Worm (Caenorhabditis elegans): Measurements from ENCODE around the gene F23F12.13.

Gene F23F12.13

DNA sequence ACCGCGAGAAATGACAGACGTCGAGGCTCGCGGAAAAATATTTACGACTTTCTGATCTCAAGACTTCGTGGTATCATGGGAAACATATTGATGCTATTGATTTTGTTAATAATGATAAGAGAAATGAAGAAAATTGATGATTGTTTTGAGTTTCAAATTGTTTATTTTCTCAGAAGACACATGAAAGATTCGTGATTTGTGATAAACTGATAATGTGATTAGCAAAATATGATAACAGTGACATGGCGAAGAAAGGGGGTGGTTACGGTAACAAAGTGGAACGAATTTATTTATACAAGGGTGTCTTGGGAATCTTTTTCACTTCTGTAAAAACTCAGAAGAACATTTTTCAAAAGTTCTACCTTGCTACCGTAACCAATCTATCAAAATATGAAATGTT lies 13.8 kb downstream of the F23F12.13 start:
- no peak for TF ChIP-seq ref-1 (GFP tag; conservative IDR thresholded peaks at IDR 0.05)
- no peak for TF ChIP-seq med-1 (GFP tag; optimal IDR thresholded peaks at IDR 0.05; ENCODE audit: insufficient read depth)
- TF ChIP-seq flt-1 (GFP tag; IDR thresholded peaks at IDR 0.05) = no peak
- TF ChIP-seq T22C8.4 (GFP tag; IDR thresholded peaks at IDR 0.05) = no peak
- TF ChIP-seq cog-1 (tag; optimal IDR thresholded peaks at IDR 0.05) = no peak
- TF ChIP-seq ztf-29 (GFP tag; IDR thresholded peaks at IDR 0.05) = no peak
- no peak for TF ChIP-seq klf-2 (GFP tag; conservative IDR thresholded peaks at IDR 0.05)
- TF ChIP-seq ztf-23 (GFP tag; IDR thresholded peaks at IDR 0.05) = no peak

DNA sequence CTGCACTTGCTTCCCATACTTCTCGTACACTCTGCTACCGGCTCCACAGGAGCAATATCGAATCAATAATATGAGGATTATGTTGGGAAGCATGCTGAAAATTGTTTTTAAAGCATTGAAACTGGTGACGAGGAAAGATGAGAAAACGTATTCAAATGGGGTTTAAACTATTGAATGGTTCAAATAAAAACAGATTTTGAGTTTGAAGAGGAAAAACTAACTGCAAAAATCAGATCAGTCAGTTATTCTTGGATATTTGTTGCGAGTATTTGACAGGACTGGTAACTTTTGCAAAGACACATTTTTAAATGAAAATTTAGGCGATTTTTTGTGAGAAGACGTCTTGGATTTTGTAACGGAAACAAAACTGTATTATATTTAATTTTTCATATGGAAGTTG lies 19.2 kb downstream of the F23F12.13 start, which contains the start of gene acr-5:
Gene acr-5, minus strand, starts transcription at position 101 of the 400 bp plus-strand sequence.
- TF ChIP-seq flt-1 (GFP tag; IDR thresholded peaks at IDR 0.05) (no peak), ref-1 (GFP tag; conservative IDR thresholded peaks at IDR 0.05) (no peak), T22C8.4 (GFP tag; IDR thresholded peaks at IDR 0.05) (no peak), ztf-23 (GFP tag; IDR thresholded peaks at IDR 0.05) (no peak), ztf-29 (GFP tag; IDR thresholded peaks at IDR 0.05) (no peak), med-1 (GFP tag; optimal IDR thresholded peaks at IDR 0.05; ENCODE audit: insufficient read depth) (no peak), klf-2 (GFP tag; conservative IDR thresholded peaks at IDR 0.05) (no peak), cog-1 (tag; optimal IDR thresholded peaks at IDR 0.05) (no peak), tab-1 (GFP tag; IDR thresholded peaks at IDR 0.05) (no peak)

DNA sequence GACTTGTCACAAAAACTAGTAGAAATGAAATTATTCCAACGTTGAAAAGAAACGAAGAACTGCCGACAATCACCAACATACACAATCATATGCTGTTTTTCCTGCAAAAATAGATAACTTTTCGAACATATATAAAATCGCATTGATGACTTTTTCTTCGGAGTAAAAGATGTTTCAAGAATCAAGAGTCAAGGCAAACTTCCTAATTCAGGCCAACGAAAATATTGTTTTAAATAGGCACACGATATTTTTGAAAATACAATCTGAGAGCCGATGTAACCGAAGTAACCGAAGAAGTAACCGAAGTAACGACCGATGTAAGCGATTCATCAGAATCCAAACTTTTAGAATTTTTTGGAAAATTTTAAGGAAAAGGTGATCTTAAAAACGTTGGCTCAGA lies 24.5 kb downstream of the F23F12.13 start, which contains the start of gene C09E7.10:
Gene C09E7.10, minus strand, starts transcription at position 101 of the 400 bp plus-strand sequence.
- TF ChIP-seq ztf-29 (GFP tag; IDR thresholded peaks at IDR 0.05) (no peak), ref-1 (GFP tag; conservative IDR thresholded peaks at IDR 0.05) (no peak), cog-1 (tag; optimal IDR thresholded peaks at IDR 0.05) (no peak), klf-2 (GFP tag; conservative IDR thresholded peaks at IDR 0.05) (no peak), med-1 (GFP tag; optimal IDR thresholded peaks at IDR 0.05; ENCODE audit: insufficient read depth) (no peak), tab-1 (GFP tag; IDR thresholded peaks at IDR 0.05) (no peak), ztf-23 (GFP tag; IDR thresholded peaks at IDR 0.05) (no peak), T22C8.4 (GFP tag; IDR thresholded peaks at IDR 0.05) (no peak), flt-1 (GFP tag; IDR thresholded peaks at IDR 0.05) (no peak)

DNA sequence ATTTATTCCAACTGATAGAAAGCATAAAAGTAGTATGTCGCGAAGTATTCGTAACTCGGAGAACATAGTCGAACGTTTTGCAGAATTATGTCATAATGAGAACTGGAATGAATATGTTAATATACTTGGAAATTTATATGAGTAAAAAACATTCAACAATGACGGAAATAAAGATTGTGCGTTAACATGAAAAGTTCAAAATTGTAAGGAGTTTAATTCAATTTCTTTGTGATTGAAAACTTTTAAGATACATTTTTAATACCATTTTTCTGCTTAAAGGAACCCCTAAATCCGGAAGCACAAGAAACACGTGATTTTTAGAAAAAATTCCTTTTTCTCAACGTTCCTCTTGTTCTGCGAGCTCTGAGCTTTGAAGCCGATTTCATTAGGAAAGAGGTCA lies 30.1 kb downstream of the F23F12.13 start, which contains the start of gene oig-1:
Gene oig-1, minus strand, starts transcription at position 101 of the 400 bp plus-strand sequence.
- TF ChIP-seq med-1 (GFP tag; optimal IDR thresholded peaks at IDR 0.05; ENCODE audit: insufficient read depth) (no peak), tab-1 (GFP tag; IDR thresholded peaks at IDR 0.05) (no peak), flt-1 (GFP tag; IDR thresholded peaks at IDR 0.05) (no peak), T22C8.4 (GFP tag; IDR thresholded peaks at IDR 0.05) (no peak), klf-2 (GFP tag; conservative IDR thresholded peaks at IDR 0.05) (no peak), ztf-29 (GFP tag; IDR thresholded peaks at IDR 0.05) (no peak), ref-1 (GFP tag; conservative IDR thresholded peaks at IDR 0.05) (no peak), cog-1 (tag; optimal IDR thresholded peaks at IDR 0.05) (no peak), ztf-23 (GFP tag; IDR thresholded peaks at IDR 0.05) (no peak)

DNA sequence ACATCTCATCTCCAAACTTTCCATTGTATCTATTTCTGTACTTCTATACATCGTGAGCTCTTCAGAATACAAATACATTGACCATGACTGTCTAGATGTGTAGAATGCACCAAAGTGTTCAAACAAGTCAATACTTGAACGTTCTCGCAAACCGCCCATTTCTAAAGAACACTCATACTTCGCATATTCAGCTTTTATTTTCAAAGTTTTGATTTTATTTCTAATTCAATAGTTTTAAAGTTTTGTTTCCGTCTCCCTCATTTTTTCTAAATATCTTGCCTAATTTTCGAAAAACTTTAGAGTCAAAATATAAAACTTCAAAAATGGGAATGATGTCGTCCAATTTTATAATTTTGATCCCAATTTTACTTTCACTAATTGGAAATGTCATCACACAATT lies 32.4 kb downstream of the F23F12.13 start, which contains the start of gene pqn-10:
Gene pqn-10, plus strand, starts transcription at position 301 of the 400 bp plus-strand sequence.
- no peak for TF ChIP-seq tab-1 (GFP tag; IDR thresholded peaks at IDR 0.05)
- no peak for TF ChIP-seq med-1 (GFP tag; optimal IDR thresholded peaks at IDR 0.05; ENCODE audit: insufficient read depth)
- no peak for TF ChIP-seq flt-1 (GFP tag; IDR thresholded peaks at IDR 0.05)

DNA sequence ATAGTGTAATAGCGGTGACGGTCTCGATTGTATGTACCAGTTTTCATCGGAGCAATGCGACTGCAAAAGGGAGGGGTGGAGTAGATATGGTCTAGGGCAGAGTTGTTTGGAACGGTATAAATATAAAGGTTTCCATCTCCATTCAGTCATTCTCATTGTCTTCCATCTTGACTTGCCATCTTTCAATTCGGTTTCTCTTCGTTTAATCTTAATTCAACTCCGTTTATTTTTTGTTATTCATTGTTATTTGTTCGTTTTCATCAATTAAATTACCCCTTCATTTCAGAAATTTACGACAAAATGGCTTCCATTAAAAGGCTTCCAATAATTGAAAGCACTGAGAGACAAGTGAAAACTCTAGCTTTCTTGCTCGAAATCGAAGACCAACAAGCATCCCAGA lies 35.6 kb downstream of the F23F12.13 start, which contains the start of gene C09E7.11:
Gene C09E7.11, plus strand, starts transcription at position 301 of the 400 bp plus-strand sequence.
- TF ChIP-seq flt-1 (GFP tag; IDR thresholded peaks at IDR 0.05) (no peak), ztf-23 (GFP tag; IDR thresholded peaks at IDR 0.05) (no peak), ref-1 (GFP tag; conservative IDR thresholded peaks at IDR 0.05) (no peak), klf-2 (GFP tag; conservative IDR thresholded peaks at IDR 0.05) (no peak), tab-1 (GFP tag; IDR thresholded peaks at IDR 0.05) (no peak), ztf-29 (GFP tag; IDR thresholded peaks at IDR 0.05) (no peak), T22C8.4 (GFP tag; IDR thresholded peaks at IDR 0.05) (no peak), med-1 (GFP tag; optimal IDR thresholded peaks at IDR 0.05; ENCODE audit: insufficient read depth) (no peak), cog-1 (tag; optimal IDR thresholded peaks at IDR 0.05) (no peak)

DNA sequence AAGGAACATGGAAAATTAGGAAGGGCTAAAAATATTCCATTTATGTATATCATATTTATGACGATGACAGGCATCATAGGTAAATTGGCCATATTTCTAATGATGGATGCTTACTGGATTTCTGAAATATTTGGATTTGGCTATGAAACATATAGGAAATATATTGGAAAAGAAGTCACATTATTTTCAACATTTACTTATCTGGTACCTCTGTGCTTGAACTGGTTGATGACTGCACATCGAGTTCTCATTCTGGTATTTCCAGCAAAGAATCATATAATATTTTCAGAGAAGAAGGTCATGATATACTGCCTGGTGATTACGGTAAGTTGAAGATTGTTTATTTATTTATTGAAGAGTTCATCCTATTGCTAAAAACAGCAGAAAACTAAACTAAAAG lies 37.2 kb downstream of the F23F12.13 start, which contains the start of gene srxa-5:
Gene srxa-5, plus strand, starts transcription at position 301 of the 400 bp plus-strand sequence.
- TF ChIP-seq T22C8.4 (GFP tag; IDR thresholded peaks at IDR 0.05) (no peak), klf-2 (GFP tag; conservative IDR thresholded peaks at IDR 0.05) (no peak), ztf-29 (GFP tag; IDR thresholded peaks at IDR 0.05) (no peak), ref-1 (GFP tag; conservative IDR thresholded peaks at IDR 0.05) (no peak), flt-1 (GFP tag; IDR thresholded peaks at IDR 0.05) (no peak), ztf-23 (GFP tag; IDR thresholded peaks at IDR 0.05) (no peak), tab-1 (GFP tag; IDR thresholded peaks at IDR 0.05) (no peak), cog-1 (tag; optimal IDR thresholded peaks at IDR 0.05) (no peak), med-1 (GFP tag; optimal IDR thresholded peaks at IDR 0.05; ENCODE audit: insufficient read depth) (no peak)

DNA sequence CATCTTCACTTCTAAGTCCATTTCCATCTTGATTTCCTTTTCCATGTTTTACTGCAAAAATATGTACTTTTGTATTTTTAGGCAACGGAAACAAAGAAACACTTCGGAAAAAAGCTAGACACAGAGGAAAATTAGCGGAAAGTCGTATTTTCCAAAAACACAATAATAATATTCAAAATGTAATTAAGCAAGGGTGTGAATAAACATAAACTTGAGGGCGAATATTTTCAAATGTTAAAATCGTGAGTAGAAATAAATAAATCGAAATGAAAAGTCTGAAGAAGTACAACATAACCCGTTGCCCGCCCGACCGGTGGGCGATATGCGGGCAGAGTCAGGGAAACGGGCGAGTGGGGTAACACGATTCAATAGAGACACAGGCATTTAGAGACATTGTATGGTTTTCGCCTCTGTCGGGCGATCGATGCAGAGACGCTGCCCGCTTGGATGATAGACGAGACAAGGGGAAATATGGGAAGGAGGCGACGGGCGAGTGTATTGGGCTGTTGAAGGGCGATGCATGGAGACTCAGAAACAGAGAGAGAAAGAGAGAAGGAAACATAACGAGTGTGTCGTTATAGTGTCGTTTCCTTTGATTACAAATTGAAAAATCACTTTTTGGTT lies 41.6 kb downstream of the F23F12.13 start, which contains the start of gene C09E7.4:
Gene C09E7.4, minus strand, starts transcription at position 51 of the 624 bp plus-strand sequence.
- no peak for TF ChIP-seq ztf-29 (GFP tag; IDR thresholded peaks at IDR 0.05)
- TF ChIP-seq flt-1 (GFP tag; IDR thresholded peaks at IDR 0.05) = peak; percentile 64; the same call in 1 of the 2 replicates
- TF ChIP-seq cog-1 (tag; optimal IDR thresholded peaks at IDR 0.05) = peak; percentile 69
- 0 out of 2 replicates have a peak, but pooled peaks have one; percentile 43 for TF ChIP-seq T22C8.4 (GFP tag; IDR thresholded peaks at IDR 0.05)
